Worm (Caenorhabditis elegans) whole organism, late embryonic: ENCODE data around the gene Y49A3A.3.

Experiments
- pha-4 ChIP-seq: fragments of 150-350 bp; optimal IDR thresholded peaks from 2 replicates; lab custom pipeline; 2018; ENCODE audit warnings: missing biosample characterization, missing genetic modification reagents, missing genetic modification characterization
- tbx-2 ChIP-seq: sonication (generic microtip); optimal IDR thresholded peaks from 2 replicates; lab custom pipeline; 2016; ENCODE audit warnings: missing genetic modification characterization, missing compliant biosample characterization

DNA sequence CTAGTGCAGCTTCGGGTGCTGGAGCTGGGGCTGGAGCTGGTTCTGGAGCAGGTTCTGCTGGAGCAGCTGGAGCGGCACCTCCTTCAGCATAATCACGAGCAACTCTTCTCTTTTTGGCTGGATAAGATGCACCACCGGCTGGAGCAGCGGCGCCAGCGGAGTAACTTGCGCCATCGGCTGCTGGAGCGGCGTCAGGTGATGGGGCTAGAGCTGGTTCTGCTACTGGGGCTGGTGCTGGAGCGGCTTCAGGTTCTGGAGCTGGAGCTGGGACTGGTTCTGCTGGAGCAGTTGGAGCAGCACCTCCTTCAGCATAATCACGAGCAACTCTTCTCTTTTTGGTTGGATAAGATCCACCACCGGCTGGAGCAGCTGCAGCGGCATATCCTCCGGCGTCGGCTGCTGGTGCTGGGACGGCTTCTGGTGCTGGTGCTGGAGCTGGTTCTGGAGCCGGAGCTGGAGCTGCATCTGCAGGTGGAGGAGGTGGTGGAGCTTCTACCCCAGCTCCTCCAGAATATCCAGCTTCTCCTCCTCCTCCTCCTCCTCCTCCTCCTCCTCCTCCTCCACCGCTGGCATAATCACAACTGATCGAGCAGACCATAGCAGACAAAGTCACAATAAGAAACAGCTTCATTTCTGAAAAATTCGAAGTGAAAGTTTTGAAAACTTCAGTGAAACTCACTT, 35.0 kb upstream of the Y49A3A.3 start, which contains the start of gene F47B8.13:
- TF ChIP-seq pha-4 (tag; lab: Kevin White, UChicago) = no peak
- TF ChIP-seq tbx-2 (tag; lab: Kevin White, UChicago) = no peak
